Fruit fly (Drosophila melanogaster): ENCODE measurements around the gene CG32318.

DNA sequence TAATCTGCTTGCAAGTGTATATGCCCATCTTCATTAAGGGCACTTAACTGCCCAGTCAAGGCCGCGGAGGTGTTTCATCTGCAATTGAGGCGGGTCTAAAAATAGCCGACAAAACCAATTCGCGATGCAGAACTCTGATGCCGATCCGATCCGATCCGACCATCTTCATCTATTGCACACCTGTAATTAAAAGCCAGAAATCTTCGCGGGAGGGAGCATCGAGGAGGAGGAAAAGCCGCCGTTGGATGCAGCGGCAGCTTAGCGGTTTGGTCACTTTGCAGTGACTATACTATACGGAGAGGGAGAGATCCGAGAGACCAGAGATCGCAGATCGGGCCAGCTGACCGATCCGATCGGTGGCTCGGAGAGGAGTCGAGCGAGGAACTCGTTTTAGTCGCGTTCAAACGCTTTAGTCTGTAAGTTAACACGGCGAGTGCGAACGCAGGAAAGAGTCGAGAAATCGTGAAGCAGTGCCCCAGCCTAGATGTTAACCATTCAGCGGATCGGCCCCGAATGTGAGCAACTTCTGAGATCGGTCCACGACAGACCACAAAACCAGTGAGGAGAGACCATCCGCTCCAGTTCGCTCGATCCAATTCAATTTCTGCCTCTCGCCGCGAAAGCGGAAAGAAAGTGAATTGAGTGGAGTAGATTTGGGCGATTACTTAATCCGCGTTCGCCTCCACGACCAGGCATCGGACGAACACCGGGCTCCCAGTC lies 9.5 kb upstream of the CG32318 start, which contains the start of gene tfc:
- TF ChIP-seq CG11617 (GFP tag; optimal IDR thresholded peaks at IDR 0.05) (no peak), kay (GFP tag; ENCODE audit: borderline replicate concordance) (no peak), Mnt (GFP tag; optimal IDR thresholded peaks at IDR 0.05) (no peak), Clk (GFP tag; optimal IDR thresholded peaks at IDR 0.05) (no peak)

Data from whole organism, adult.